Worm (Caenorhabditis elegans) whole organism, mixed stage, embryonic: ENCODE measurements around the gene F55C12.6.

Source experiments
- nhr-237 ChIP-seq: fragments of 150-350 bp; optimal IDR thresholded peaks from 2 replicates; lab custom pipeline; 2014; ENCODE audit warnings: missing biosample characterization, missing genetic modification characterization
- snpc-4 ChIP-seq: fragments of 150-350 bp; optimal IDR thresholded peaks from 2 replicates; lab custom pipeline; 2014; ENCODE audit warnings: missing biosample characterization, missing genetic modification characterization
- ztf-11 ChIP-seq: fragments of 150-350 bp; optimal IDR thresholded peaks from 2 replicates; lab custom pipeline; 2014; ENCODE audit warnings: missing biosample characterization, missing genetic modification characterization

DNA sequence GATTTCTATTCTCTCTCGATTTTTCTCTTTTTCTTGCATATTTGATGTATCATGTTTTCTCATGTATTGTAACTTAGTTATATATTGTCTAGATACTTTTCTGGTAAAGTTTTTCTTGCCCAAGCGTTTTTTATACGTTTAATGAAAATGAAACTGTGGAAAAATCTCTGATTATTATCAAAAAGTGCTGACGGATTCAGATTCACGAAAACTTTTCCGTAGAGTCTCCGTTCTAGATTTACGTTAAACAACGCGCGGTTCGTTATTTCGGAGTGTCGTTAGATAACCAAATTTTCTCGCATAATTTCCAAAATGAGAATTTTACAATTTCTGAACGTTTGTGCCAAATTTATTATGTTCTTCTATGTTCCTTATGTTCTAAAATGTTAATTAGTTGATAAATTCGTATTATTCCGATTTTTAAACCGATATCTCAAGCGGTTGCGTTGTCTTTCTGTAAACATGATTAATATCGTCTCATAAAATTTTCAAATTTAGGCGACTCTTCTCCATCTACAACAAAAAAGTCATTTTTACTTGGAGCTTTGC lies 42.3 kb upstream of the F55C12.6 start, which contains the start of gene ptp-2:
- TF ChIP-seq ztf-11 (tag; lab: Kevin White, UChicago) (no peak), nhr-237 (tag; lab: Kevin White, UChicago) (peak; percentile 13), snpc-4 (no peak)
